Worm (Caenorhabditis elegans): ENCODE data around the gene bmk-1.

DNA sequence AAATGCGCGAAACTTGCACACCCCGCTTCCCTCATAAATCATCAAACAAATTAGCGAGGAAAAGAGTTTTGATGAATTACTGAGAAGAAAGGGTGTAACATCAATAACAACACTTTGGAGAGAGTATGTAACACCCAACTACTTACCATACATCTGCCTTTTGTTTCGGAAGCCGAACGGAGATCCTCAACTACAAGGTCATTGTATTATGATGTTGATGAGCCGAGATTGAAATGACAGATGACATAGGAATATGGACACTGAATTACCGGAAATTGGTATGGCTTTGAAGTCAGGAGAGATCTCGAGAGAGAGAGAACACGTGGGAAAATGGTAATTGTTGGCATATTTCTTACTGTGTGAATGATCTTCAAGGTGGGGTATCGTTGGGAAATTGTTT, 30.8 kb downstream of the bmk-1 start:
- TF ChIP-seq W03F9.2 (tag; optimal IDR thresholded peaks at IDR 0.05) (no peak), him-1 (tag; optimal IDR thresholded peaks at IDR 0.05) (no peak), dao-5 (tag; optimal IDR thresholded peaks at IDR 0.05) (no peak)
